Fruit fly (Drosophila melanogaster) whole organism, wandering third instar larva: ENCODE data around the gene Nle.

ENCODE experiments used
- Abd-B ChIP-seq: fragments of >200 bp; optimal IDR thresholded peaks from 2 replicates; lab custom pipeline; 2017; ENCODE audit warnings: missing biosample characterization, missing genetic modification characterization
- CG32264 ChIP-seq: fragments of 200-800 bp; sonication (Bioruptor generic); optimal IDR thresholded peaks from 2 replicates; lab custom pipeline; 2016; ENCODE audit warnings: missing biosample characterization, missing genetic modification characterization
- CG9705 ChIP-seq: fragments of 200-800 bp; sonication (Bioruptor generic); optimal IDR thresholded peaks from 2 replicates; lab custom pipeline; 2018; ENCODE audit warnings: missing biosample characterization, mild to moderate bottlenecking, missing genetic modification characterization
- CrebA ChIP-seq: fragments of 200-800 bp; sonication (Bioruptor generic); optimal IDR thresholded peaks from 2 replicates; lab custom pipeline; 2016; ENCODE audit warnings: missing biosample characterization, mild to moderate bottlenecking, missing genetic modification characterization, borderline replicate concordance
- Dfd ChIP-seq: fragments of >200 bp; optimal IDR thresholded peaks from 2 replicates; lab custom pipeline; 2017; ENCODE audit warnings: missing biosample characterization, missing genetic modification characterization
- Dif ChIP-seq: fragments of 200-275, 200-300 bp; sonication (Bioruptor generic); optimal IDR thresholded peaks from 2 replicates; lab custom pipeline; 2018; ENCODE audit warnings: missing biosample characterization, missing genetic modification characterization; ENCODE audit not compliant: partially characterized antibody
- GATAd ChIP-seq: sonication (Bioruptor generic); optimal IDR thresholded peaks from 2 replicates; lab custom pipeline; 2016; ENCODE audit warnings: missing biosample characterization, missing genetic modification characterization
- HLH106 ChIP-seq: fragments of 200-800 bp; optimal IDR thresholded peaks from 3 replicates; lab custom pipeline; 2019; ENCODE audit warnings: missing biosample characterization, mild to moderate bottlenecking, missing genetic modification characterization, moderate library complexity
- Hnf4 ChIP-seq: fragments of 200-800 bp; sonication (Bioruptor generic); optimal IDR thresholded peaks from 2 replicates; lab custom pipeline; 2016; ENCODE audit warnings: missing biosample characterization, mild to moderate bottlenecking, missing genetic modification characterization
- Hr78 ChIP-seq: fragments of >200 bp; optimal IDR thresholded peaks from 2 replicates; lab custom pipeline; 2017; ENCODE audit warnings: missing biosample characterization, missing genetic modification characterization
- Hr83 ChIP-seq: fragments of 200-300 bp; sonication (Bioruptor generic); optimal IDR thresholded peaks from 2 replicates; lab custom pipeline; 2016; ENCODE audit warnings: missing biosample characterization, mild to moderate bottlenecking, missing genetic modification characterization, moderate library complexity; ENCODE audit not compliant: poor library complexity, severe bottlenecking
- Jra ChIP-seq: sonication (Bioruptor generic); optimal IDR thresholded peaks from 2 replicates; lab custom pipeline; 2016; ENCODE audit warnings: missing biosample characterization, missing genetic modification characterization
- Mio ChIP-seq: sonication (Bioruptor generic); optimal IDR thresholded peaks from 2 replicates; lab custom pipeline; 2016; ENCODE audit warnings: missing biosample characterization, missing genetic modification characterization
- Myc ChIP-seq: fragments of >200 bp; optimal IDR thresholded peaks from 2 replicates; lab custom pipeline; 2017
- N ChIP-seq: fragments of >200 bp; optimal IDR thresholded peaks from 2 replicates; lab custom pipeline; 2018; ENCODE audit warnings: missing biosample characterization, missing external identifiers, missing genetic modification characterization
- OdsH ChIP-seq: fragments of 200-800 bp; sonication (Bioruptor generic); optimal IDR thresholded peaks from 2 replicates; lab custom pipeline; 2016; ENCODE audit warnings: missing biosample characterization, mild to moderate bottlenecking, missing genetic modification characterization
- Rel ChIP-seq, 2 experiments: fragments of 200-800 bp; sonication (Bioruptor generic) in 1 of 2; optimal IDR thresholded peaks; 2 replicates in 1 of 2; 3 replicates in 1 of 2; lab custom pipeline; 2016 to 2019; ENCODE audit warnings: mild to moderate bottlenecking in 2 of 2, missing biosample characterization in 2 of 2, missing genetic modification characterization in 2 of 2, moderate library complexity in 1 of 2
- Sp1 ChIP-seq: fragments of 200-800 bp; sonication (Bioruptor generic); optimal IDR thresholded peaks from 3 replicates; lab custom pipeline; 2019; ENCODE audit warnings: missing biosample characterization, mild to moderate bottlenecking, missing genetic modification characterization, moderate library complexity
- Vsx2 ChIP-seq: fragments of 200-300, 225-300 bp; sonication (Bioruptor generic); optimal IDR thresholded peaks from 2 replicates; lab custom pipeline; 2018; ENCODE audit warnings: missing biosample characterization, missing genetic modification characterization; ENCODE audit not compliant: partially characterized antibody
- br ChIP-seq: fragments of 200-800 bp; sonication (Bioruptor generic); optimal IDR thresholded peaks from 2 replicates; lab custom pipeline; 2016; ENCODE audit warnings: missing biosample characterization, missing genetic modification characterization
- brk ChIP-seq: fragments of 200-800 bp; sonication (Bioruptor generic); optimal IDR thresholded peaks from 2 replicates; lab custom pipeline; 2016; ENCODE audit warnings: missing biosample characterization, mild to moderate bottlenecking, missing genetic modification characterization
- dl ChIP-seq, 2 experiments: fragments of 175-275, 200-275 bp in 1 of 2; fragments of 200-275 bp in 1 of 2; sonication (Bioruptor generic); optimal IDR thresholded peaks; lab custom pipeline; 2018; ENCODE audit warnings: mild to moderate bottlenecking in 2 of 2, missing biosample characterization in 2 of 2, missing genetic modification characterization in 2 of 2, moderate library complexity in 2 of 2; ENCODE audit not compliant: partially characterized antibody in 2 of 2, insufficient read depth in 1 of 2
- dmrt93B ChIP-seq: fragments of 200-800 bp; sonication (Bioruptor generic); optimal IDR thresholded peaks from 2 replicates; lab custom pipeline; 2018; ENCODE audit warnings: missing biosample characterization, mild to moderate bottlenecking, missing genetic modification characterization
- dsf ChIP-seq: sonication (Bioruptor generic); optimal IDR thresholded peaks from 2 replicates; lab custom pipeline; 2016; ENCODE audit warnings: missing biosample characterization, missing genetic modification characterization, borderline replicate concordance
- ey ChIP-seq: fragments of 200-800 bp; sonication (Bioruptor generic); optimal IDR thresholded peaks from 2 replicates; lab custom pipeline; 2016; ENCODE audit warnings: missing biosample characterization, missing genetic modification characterization
- foxo ChIP-seq, 2 experiments: fragments of 200-800 bp; sonication (Bioruptor generic); optimal IDR thresholded peaks; 2 replicates in 1 of 2; 3 replicates in 1 of 2; lab custom pipeline; 2016 to 2017; ENCODE audit warnings: missing biosample characterization in 2 of 2, missing genetic modification characterization in 2 of 2
- fru ChIP-seq: fragments of 200-800 bp; sonication (Bioruptor generic); optimal IDR thresholded peaks from 3 replicates; lab custom pipeline; 2016; ENCODE audit warnings: missing biosample characterization, mild to moderate bottlenecking, missing genetic modification characterization
- h ChIP-seq: fragments of 200-800 bp; sonication (Bioruptor generic); optimal IDR thresholded peaks from 3 replicates; lab custom pipeline; 2016; ENCODE audit warnings: missing biosample characterization, mild to moderate bottlenecking, missing genetic modification characterization
- jim ChIP-seq: fragments of 175-275, 200-325 bp; sonication (Bioruptor generic); optimal IDR thresholded peaks from 2 replicates; lab custom pipeline; 2016; ENCODE audit warnings: missing biosample characterization, mild to moderate bottlenecking, missing genetic modification characterization
- lola ChIP-seq: fragments of >200 bp; optimal IDR thresholded peaks from 2 replicates; lab custom pipeline; 2017; ENCODE audit warnings: missing biosample characterization, missing genetic modification characterization
- pan ChIP-seq: fragments of >200 bp; optimal IDR thresholded peaks from 2 replicates; lab custom pipeline; 2017
- psq ChIP-seq: fragments of 200-800 bp; sonication (Bioruptor generic); optimal IDR thresholded peaks from 3 replicates; lab custom pipeline; 2017; ENCODE audit warnings: missing biosample characterization, mild to moderate bottlenecking, missing genetic modification characterization, moderate library complexity
- rgr ChIP-seq: fragments of 200-800 bp; sonication (Bioruptor generic); optimal IDR thresholded peaks from 3 replicates; lab custom pipeline; 2016; ENCODE audit warnings: missing biosample characterization, mild to moderate bottlenecking, missing genetic modification characterization
- sage ChIP-seq: fragments of 200-800 bp; sonication (Bioruptor generic); optimal IDR thresholded peaks from 2 replicates; lab custom pipeline; 2016; ENCODE audit warnings: missing biosample characterization, mild to moderate bottlenecking, missing genetic modification characterization
- sv ChIP-seq: fragments of 200-800 bp; sonication (Bioruptor generic); optimal IDR thresholded peaks from 3 replicates; lab custom pipeline; 2016; ENCODE audit warnings: missing biosample characterization, missing genetic modification characterization
- tai ChIP-seq: sonication (Bioruptor generic); optimal IDR thresholded peaks from 2 replicates; lab custom pipeline; 2016; ENCODE audit warnings: missing biosample characterization, missing genetic modification characterization
- usp ChIP-seq: fragments of >200 bp; optimal IDR thresholded peaks from 2 replicates; lab custom pipeline; 2017; ENCODE audit warnings: missing biosample characterization, missing genetic modification characterization
- woc ChIP-seq: sonication (Bioruptor generic); optimal IDR thresholded peaks from 2 replicates; lab custom pipeline; 2016; ENCODE audit warnings: missing biosample characterization, mild to moderate bottlenecking, missing genetic modification characterization

Nle gene

dm6 chr2L:608143-608542 lies 40.2 kb upstream of the Nle start:
- TF ChIP-seq dsf (GFP tag; lab: Kevin White, UChicago) (no peak), woc (GFP tag; lab: Kevin White, UChicago) (no peak), ey (GFP tag; lab: Kevin White, UChicago) (no peak), Rel (GFP tag; optimal IDR thresholded peaks at IDR 0.05; lab: Kevin White, UChicago) (no peak), Rel (tag; optimal IDR thresholded peaks at IDR 0.05; lab: Kevin White, UChicago) (no peak), rgr (no peak), Mio (GFP tag; lab: Kevin White, UChicago) (no peak), h (GFP tag; lab: Kevin White, UChicago) (no peak), br (GFP tag; lab: Kevin White, UChicago) (no peak), CG9705 (GFP tag; lab: Kevin White, UChicago) (no peak), OdsH (GFP tag; lab: Kevin White, UChicago) (no peak), Abd-B (no peak), Hnf4 (no peak), Dfd (no peak)
- TF ChIP-seq, all 38 proteins: peak for 0

dm6 chr2L:606952-607351 lies 39.0 kb upstream of the Nle start:
- no peak for TF ChIP-seq Hr83 (GFP tag; lab: Kevin White, UChicago)
- TF ChIP-seq Hnf4: no peak
- no peak for TF ChIP-seq psq (GFP tag; lab: Kevin White, UChicago)
- no peak for TF ChIP-seq Sp1 (GFP tag; lab: Kevin White, UChicago)
- TF ChIP-seq rgr: peak; percentile 6
- peak; percentile 10 for TF ChIP-seq woc (GFP tag; lab: Kevin White, UChicago)
- TF ChIP-seq CrebA (GFP tag; lab: Kevin White, UChicago): no peak
- no peak for TF ChIP-seq usp (GFP tag; lab: Kevin White, UChicago)
- TF ChIP-seq foxo (GFP tag; optimal IDR thresholded peaks at IDR 0.05; lab: Kevin White, UChicago): peak in 1 of 2 experiments; percentile 9
- no peak for TF ChIP-seq CG32264 (GFP tag; lab: Kevin White, UChicago)
- peak; percentile 39 for TF ChIP-seq h (GFP tag; lab: Kevin White, UChicago)
- TF ChIP-seq dsf (GFP tag; lab: Kevin White, UChicago): no peak
- no peak for TF ChIP-seq HLH106 (tag; lab: Kevin White, UChicago)
- TF ChIP-seq fru (GFP tag; lab: Kevin White, UChicago): peak; percentile 35
- no peak for TF ChIP-seq CG9705 (GFP tag; lab: Kevin White, UChicago)
- no peak for TF ChIP-seq lola
- no peak for TF ChIP-seq Abd-B
- TF ChIP-seq jim (GFP tag; lab: Kevin White, UChicago): no peak
- no peak for TF ChIP-seq tai
- no peak for TF ChIP-seq dmrt93B
- no peak for TF ChIP-seq brk (GFP tag; lab: Kevin White, UChicago)
- TF ChIP-seq N (GFP tag; lab: Kevin White, UChicago): no peak
- no peak for TF ChIP-seq Mio (GFP tag; lab: Kevin White, UChicago)
- no peak for TF ChIP-seq pan (lab: Kevin White, UChicago)
- TF ChIP-seq dl (GFP tag; optimal IDR thresholded peaks at IDR 0.05; lab: Kevin White, UChicago; ENCODE audit: insufficient read depth in 1 of 2, partially characterized antibody in 2 of 2): no peak
- peak; percentile 7 for TF ChIP-seq br (GFP tag; lab: Kevin White, UChicago)
- no peak for TF ChIP-seq Dif (GFP tag; lab: Kevin White, UChicago)
- TF ChIP-seq Myc (lab: Kevin White, UChicago): no peak
- TF ChIP-seq Dfd: no peak
- no peak for TF ChIP-seq Rel (GFP tag; optimal IDR thresholded peaks at IDR 0.05; lab: Kevin White, UChicago)
- no peak for TF ChIP-seq Rel (tag; optimal IDR thresholded peaks at IDR 0.05; lab: Kevin White, UChicago)
- peak; percentile 19 for TF ChIP-seq ey (GFP tag; lab: Kevin White, UChicago)
- TF ChIP-seq sv (GFP tag; lab: Kevin White, UChicago): no peak
- no peak for TF ChIP-seq sage (GFP tag; lab: Kevin White, UChicago)
- no peak for TF ChIP-seq Jra (GFP tag; lab: Kevin White, UChicago)
- TF ChIP-seq OdsH (GFP tag; lab: Kevin White, UChicago): no peak
- TF ChIP-seq Hr78 (GFP tag; lab: Kevin White, UChicago): no peak
- TF ChIP-seq Vsx2: no peak
- no peak for TF ChIP-seq GATAd (GFP tag; lab: Kevin White, UChicago)
